Fruit fly (Drosophila melanogaster) whole organism, prepupa: ENCODE results near the gene Rab9.

ENCODE experiments used
- Blimp-1 ChIP-seq: fragments of 200-800 bp; sonication (Bioruptor generic); optimal IDR thresholded peaks from 3 replicates; lab custom pipeline; 2017; ENCODE audit warnings: missing biosample characterization, missing genetic modification characterization, mild to moderate bottlenecking, moderate library complexity, missing genetic modification reagents
- CG10631 ChIP-seq: fragments of 200-800 bp; sonication (Bioruptor generic); optimal IDR thresholded peaks from 2 replicates; lab custom pipeline; 2016; ENCODE audit warnings: missing biosample characterization, missing genetic modification characterization
- CG11294 ChIP-seq: fragments of 200-800 bp; sonication (Bioruptor generic); IDR thresholded peaks from 2 replicates; pipeline ENCODE4 v1.3.6; 2022; ENCODE audit warnings: missing biosample characterization, missing genetic modification characterization
- CG11762 ChIP-seq: fragments of 200-800 bp; sonication (Bioruptor generic); optimal IDR thresholded peaks from 3 replicates; lab custom pipeline; 2016; ENCODE audit warnings: missing biosample characterization, missing genetic modification characterization; ENCODE audit not compliant: insufficient read depth
- CG11902 ChIP-seq: fragments of 200-800 bp; sonication (Bioruptor generic); optimal IDR thresholded peaks from 3 replicates; lab custom pipeline; 2016; ENCODE audit warnings: missing biosample characterization, missing genetic modification characterization
- CG15336 ChIP-seq: fragments of 200-800 bp; sonication (Bioruptor generic); IDR thresholded peaks from 2 replicates; pipeline ENCODE4 v1.3.6; 2022; ENCODE audit warnings: missing biosample characterization, missing genetic modification characterization
- CG1621 ChIP-seq: fragments of 200-800 bp; sonication (Bioruptor generic); optimal IDR thresholded peaks from 3 replicates; lab custom pipeline; 2018; ENCODE audit warnings: missing biosample characterization, mild to moderate bottlenecking, missing genetic modification characterization
- CG31627 ChIP-seq: fragments of 200-800 bp; sonication (Bioruptor generic); optimal IDR thresholded peaks from 3 replicates; lab custom pipeline; 2016; ENCODE audit warnings: missing biosample characterization, missing genetic modification characterization
- CG32006 ChIP-seq: fragments of 200-800 bp; sonication (Bioruptor generic); optimal IDR thresholded peaks from 3 replicates; lab custom pipeline; 2017; ENCODE audit warnings: missing biosample characterization, mild to moderate bottlenecking, missing genetic modification characterization
- CG3919 ChIP-seq: fragments of 200-800 bp; sonication (Bioruptor generic); optimal IDR thresholded peaks from 3 replicates; lab custom pipeline; 2016; ENCODE audit warnings: missing biosample characterization, missing genetic modification characterization
- CG4318 ChIP-seq: fragments of 200-800 bp; sonication (Bioruptor generic); optimal IDR thresholded peaks from 3 replicates; lab custom pipeline; 2017; ENCODE audit warnings: missing biosample characterization, mild to moderate bottlenecking, missing genetic modification characterization
- CG6163 ChIP-seq: fragments of 200-800 bp; sonication (Bioruptor generic); IDR thresholded peaks from 3 replicates; pipeline ENCODE4 v1.3.6; 2022; ENCODE audit warnings: missing biosample characterization, missing genetic modification characterization
- CG6276 ChIP-seq: fragments of 200-800 bp; sonication (Bioruptor generic); optimal IDR thresholded peaks from 2 replicates; lab custom pipeline; 2017; ENCODE audit warnings: missing biosample characterization, mild to moderate bottlenecking, missing genetic modification characterization
- CG6808 ChIP-seq: fragments of 200-800 bp; sonication (Bioruptor generic); optimal IDR thresholded peaks from 3 replicates; lab custom pipeline; 2017; ENCODE audit warnings: missing biosample characterization, missing genetic modification characterization, mild to moderate bottlenecking, moderate library complexity, missing genetic modification reagents
- CG7368 ChIP-seq: fragments of 200-800 bp; sonication (Bioruptor generic); optimal IDR thresholded peaks from 3 replicates; lab custom pipeline; 2016; ENCODE audit warnings: missing biosample characterization, missing genetic modification characterization
- CG8119 ChIP-seq: fragments of 200-800 bp; sonication (Bioruptor generic); IDR thresholded peaks from 3 replicates; pipeline ENCODE4 v1.3.6; 2022; ENCODE audit warnings: missing biosample characterization, missing genetic modification characterization
- CG8319 ChIP-seq: fragments of 200-800 bp; sonication (Bioruptor generic); optimal IDR thresholded peaks from 3 replicates; lab custom pipeline; 2016; ENCODE audit warnings: missing biosample characterization, missing genetic modification characterization
- CG8632 ChIP-seq: fragments of 200-800 bp; sonication (Bioruptor generic); optimal IDR thresholded peaks from 3 replicates; lab custom pipeline; 2016; ENCODE audit warnings: missing biosample characterization, missing genetic modification characterization
- CG9139 ChIP-seq: fragments of 200-800 bp; sonication (Bioruptor generic); optimal IDR thresholded peaks from 3 replicates; lab custom pipeline; 2017; ENCODE audit warnings: missing biosample characterization, mild to moderate bottlenecking, missing genetic modification characterization
- Eip78C ChIP-seq: fragments of 200-800 bp; sonication (Bioruptor generic); peaks from one replicate; lab custom pipeline; 2016; ENCODE audit warnings: missing biosample characterization, missing genetic modification characterization
- Ets21C ChIP-seq: fragments of 200-800 bp; sonication (Bioruptor generic); optimal IDR thresholded peaks from 3 replicates; lab custom pipeline; 2016; ENCODE audit warnings: missing biosample characterization, missing genetic modification characterization
- Ets96B ChIP-seq: fragments of 200-800 bp; optimal IDR thresholded peaks from 2 replicates; lab custom pipeline; 2019; ENCODE audit warnings: missing biosample characterization, mild to moderate bottlenecking, missing genetic modification characterization, moderate library complexity
- Gug ChIP-seq: fragments of 200-800 bp; sonication (Bioruptor generic); IDR thresholded peaks from 2 replicates; pipeline ENCODE4 v1.3.6; 2022; ENCODE audit warnings: missing biosample characterization, missing genetic modification characterization
- Hr38 ChIP-seq: sonication (Bioruptor generic); optimal IDR thresholded peaks from 2 replicates; lab custom pipeline; 2016; ENCODE audit warnings: missing biosample characterization, missing genetic modification characterization
- Hr39 ChIP-seq: fragments of 200-800 bp; sonication (Bioruptor generic); optimal IDR thresholded peaks from 2 replicates; lab custom pipeline; 2016; ENCODE audit warnings: missing biosample characterization, missing genetic modification characterization
- Hr4 ChIP-seq: fragments of 200-800 bp; sonication (Bioruptor generic); optimal IDR thresholded peaks from 3 replicates; lab custom pipeline; 2016; ENCODE audit warnings: missing biosample characterization, missing genetic modification characterization
- Lpt ChIP-seq: fragments of 200-800 bp; sonication (Bioruptor generic); optimal IDR thresholded peaks from 3 replicates; lab custom pipeline; 2016; ENCODE audit warnings: missing biosample characterization, missing genetic modification characterization
- Smox ChIP-seq: fragments of 200-800 bp; sonication (Bioruptor generic); optimal IDR thresholded peaks from 3 replicates; lab custom pipeline; 2016; ENCODE audit warnings: missing biosample characterization, missing genetic modification characterization
- Sox14 ChIP-seq: fragments of 200-800 bp; sonication (Bioruptor generic); optimal IDR thresholded peaks from 3 replicates; lab custom pipeline; 2016; ENCODE audit warnings: missing biosample characterization, missing genetic modification characterization
- Sox15 ChIP-seq: fragments of 200-800 bp; sonication (Bioruptor generic); optimal IDR thresholded peaks from 3 replicates; lab custom pipeline; 2016; ENCODE audit warnings: missing biosample characterization, missing genetic modification characterization
- achi ChIP-seq: fragments of 200-800 bp; sonication (Bioruptor generic); optimal IDR thresholded peaks from 3 replicates; lab custom pipeline; 2016; ENCODE audit warnings: missing biosample characterization, missing genetic modification characterization
- acj6 ChIP-seq: fragments of 200-800 bp; sonication (Bioruptor generic); optimal IDR thresholded peaks from 3 replicates; lab custom pipeline; 2016; ENCODE audit warnings: missing biosample characterization, missing genetic modification characterization
- cyc ChIP-seq: fragments of 200-800 bp; sonication (Bioruptor generic); optimal IDR thresholded peaks from 3 replicates; lab custom pipeline; 2016; ENCODE audit warnings: missing biosample characterization, missing genetic modification characterization
- dac ChIP-seq: fragments of 200-800 bp; sonication (Bioruptor generic); optimal IDR thresholded peaks from 2 replicates; lab custom pipeline; 2017; ENCODE audit warnings: missing biosample characterization, mild to moderate bottlenecking, missing genetic modification characterization
- eg ChIP-seq: fragments of 200-800 bp; sonication (Bioruptor generic); IDR thresholded peaks from 3 replicates; pipeline ENCODE4 v1.3.6; 2022; ENCODE audit warnings: missing biosample characterization, missing genetic modification characterization
- esn ChIP-seq: fragments of 200-800 bp; sonication (Bioruptor generic); optimal IDR thresholded peaks from 2 replicates; lab custom pipeline; 2016; ENCODE audit warnings: missing biosample characterization, mild to moderate bottlenecking, missing genetic modification characterization, moderate library complexity
- fd59A ChIP-seq: fragments of 200-800 bp; sonication (Bioruptor generic); optimal IDR thresholded peaks from 2 replicates; lab custom pipeline; 2017; ENCODE audit warnings: missing biosample characterization, mild to moderate bottlenecking, missing genetic modification characterization, missing genetic modification reagents
- fd85E ChIP-seq: fragments of 200-800 bp; sonication (Bioruptor generic); optimal IDR thresholded peaks from 3 replicates; lab custom pipeline; 2016; ENCODE audit warnings: missing biosample characterization, missing genetic modification characterization
- fkh ChIP-seq: fragments of 200-800 bp; sonication (Bioruptor generic); optimal IDR thresholded peaks from 3 replicates; lab custom pipeline; 2017; ENCODE audit warnings: missing biosample characterization, mild to moderate bottlenecking, missing genetic modification characterization, moderate library complexity
- lz ChIP-seq: fragments of 200-800 bp; sonication (Bioruptor generic); optimal IDR thresholded peaks from 3 replicates; lab custom pipeline; 2016; ENCODE audit warnings: missing biosample characterization, missing genetic modification characterization
- net ChIP-seq: fragments of 200-800 bp; sonication (Bioruptor generic); optimal IDR thresholded peaks from 3 replicates; lab custom pipeline; 2016; ENCODE audit warnings: missing biosample characterization, missing genetic modification characterization
- pdm3 ChIP-seq: fragments of 200-800 bp; sonication (Bioruptor generic); optimal IDR thresholded peaks from 3 replicates; lab custom pipeline; 2016; ENCODE audit warnings: missing biosample characterization, missing genetic modification characterization
- salr ChIP-seq, 2 experiments: fragments of 200-800 bp; sonication (Bioruptor generic); optimal IDR thresholded peaks; 3 replicates each; lab custom pipeline; 2016 to 2018; ENCODE audit warnings: missing biosample characterization in 2 of 2, missing genetic modification characterization in 2 of 2, mild to moderate bottlenecking in 1 of 2
- spab ChIP-seq: fragments of 200-800 bp; sonication (Bioruptor generic); optimal IDR thresholded peaks from 2 replicates; lab custom pipeline; 2017; ENCODE audit warnings: missing biosample characterization, mild to moderate bottlenecking, missing genetic modification characterization, missing genetic modification reagents
- ss ChIP-seq, 2 experiments: fragments of 200-800 bp; sonication (Bioruptor generic); optimal IDR thresholded peaks; 2 replicates in 1 of 2; 3 replicates in 1 of 2; lab custom pipeline; 2017 to 2018; ENCODE audit warnings: mild to moderate bottlenecking in 2 of 2, missing biosample characterization in 2 of 2, missing genetic modification characterization in 2 of 2, moderate library complexity in 1 of 2
- svp ChIP-seq: fragments of 200-800 bp; sonication (Bioruptor generic); peaks from one replicate; lab custom pipeline; 2016; ENCODE audit warnings: missing biosample characterization, missing genetic modification characterization
- topi ChIP-seq: fragments of 200-800 bp; sonication (Bioruptor generic); optimal IDR thresholded peaks from 3 replicates; lab custom pipeline; 2016; ENCODE audit warnings: missing biosample characterization, missing genetic modification characterization

The Rab9 gene

dm6 chr2L:19444734-19445140 is 12.4 kb downstream of the Rab9 start, which contains the start of gene Hs2st (continued):
- TF ChIP-seq CG11902 (GFP tag; lab: Kevin White, UChicago) (peak; percentile 94), Blimp-1 (GFP tag; lab: Kevin White, UChicago) (peak; percentile 74), Ets21C (GFP tag; lab: Kevin White, UChicago) (peak; percentile 95), fkh (GFP tag; lab: Kevin White, UChicago) (no peak), Smox (GFP tag; lab: Kevin White, UChicago) (peak; percentile 92), Gug (GFP tag; lab: Robert Waterston, UW) (peak; percentile 89), Hr4 (peak; percentile 95), fd85E (GFP tag; lab: Kevin White, UChicago) (peak; percentile 72), Hr38 (GFP tag; lab: Kevin White, UChicago) (peak; percentile 53), CG9139 (GFP tag; lab: Kevin White, UChicago) (no peak), CG7368 (peak; percentile 83), achi (peak; percentile 92), CG8119 (GFP tag; lab: Robert Waterston, UW) (peak; percentile 77; the same call in 2 of the 3 replicates), CG8632 (peak; percentile 84), CG1621 (tag; lab: Kevin White, UChicago) (peak; percentile 77), dac (GFP tag; lab: Kevin White, UChicago) (peak; percentile 84), cyc (peak; percentile 96), pdm3 (peak; percentile 95), CG10631 (GFP tag; lab: Kevin White, UChicago) (peak; percentile 95), CG4318 (GFP tag; lab: Kevin White, UChicago) (peak; percentile 81), CG6163 (peak; percentile 88), ss (GFP tag; optimal IDR thresholded peaks at IDR 0.05; lab: Kevin White, UChicago) (peak; percentile 67 to 84), svp (GFP tag; lab: Kevin White, UChicago) (peak; percentile 98), esn (GFP tag; lab: Kevin White, UChicago) (peak; percentile 95)

dm6 chr2L:19452535-19453317 is 20.4 kb downstream of the Rab9 start:
- TF ChIP-seq salr (GFP tag; optimal IDR thresholded peaks at IDR 0.05; lab: Kevin White, UChicago) (peak in 1 of 2 experiments; percentile 3), CG1621 (tag; lab: Kevin White, UChicago) (no peak), Ets96B (tag; lab: Kevin White, UChicago) (no peak), CG6808 (GFP tag; lab: Kevin White, UChicago) (peak; percentile 38), CG11294 (GFP tag; lab: Robert Waterston, UW) (peak; percentile 18; the same call in 1 of the 2 replicates), CG8119 (GFP tag; lab: Robert Waterston, UW) (peak; percentile 72), acj6 (peak; percentile 22), Hr39 (GFP tag; lab: Kevin White, UChicago) (peak; percentile 17), CG8632 (no peak), svp (GFP tag; lab: Kevin White, UChicago) (peak; percentile 54), cyc (peak; percentile 13), CG6163 (0 out of 3 replicates have a peak, but pooled peaks have one; percentile 61), CG6276 (GFP tag; lab: Kevin White, UChicago) (peak; percentile 39), achi (peak; percentile 49), spab (no peak), CG31627 (peak; percentile 37), CG32006 (peak; percentile 58), CG8319 (GFP tag; lab: Kevin White, UChicago) (no peak), fd59A (no peak), topi (GFP tag; lab: Kevin White, UChicago) (peak; percentile 13), esn (GFP tag; lab: Kevin White, UChicago) (peak; percentile 22), CG15336 (GFP tag; lab: Robert Waterston, UW) (peak; percentile 59), Gug (GFP tag; lab: Robert Waterston, UW) (no peak), CG3919 (GFP tag; lab: Kevin White, UChicago) (peak; percentile 35), eg (GFP tag; lab: Robert Waterston, UW) (peak; percentile 62; the same call in 2 of the 3 replicates), CG11762 (GFP tag; lab: Kevin White, UChicago) (no peak), Ets21C (GFP tag; lab: Kevin White, UChicago) (no peak), Hr38 (GFP tag; lab: Kevin White, UChicago) (no peak), CG10631 (GFP tag; lab: Kevin White, UChicago) (peak; percentile 37), Eip78C (peak; percentile 80), Sox15 (GFP tag; lab: Kevin White, UChicago) (no peak), Sox14 (GFP tag; lab: Kevin White, UChicago) (peak; percentile 40), lz (GFP tag; lab: Kevin White, UChicago) (peak; percentile 39), dac (GFP tag; lab: Kevin White, UChicago) (peak; percentile 29), net (GFP tag; lab: Kevin White, UChicago) (peak; percentile 27), Lpt (peak; percentile 9)
